Worm (Caenorhabditis elegans): Measurements from ENCODE around the gene C17B7.5.

DNA sequence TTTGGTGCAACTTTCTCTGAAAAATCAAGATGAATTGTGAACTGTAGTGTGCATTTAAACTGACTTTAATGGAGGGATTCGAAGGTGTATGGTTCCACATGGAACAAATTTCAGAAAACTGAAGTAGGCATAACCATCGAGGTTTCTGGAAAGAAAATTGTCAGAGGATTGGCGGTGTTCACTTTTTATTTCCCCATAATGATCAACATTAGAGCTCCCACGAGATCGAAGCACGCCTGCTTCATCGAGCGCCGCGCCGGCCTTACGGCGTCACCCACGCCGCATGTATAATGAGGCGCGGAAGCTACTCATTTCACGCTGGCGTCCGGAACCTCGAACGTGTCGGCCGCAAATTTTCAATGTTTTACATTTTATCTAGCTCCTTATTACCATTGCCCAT lies 45.3 kb upstream of the C17B7.5 start:
- TF ChIP-seq pax-3 (tag; optimal IDR thresholded peaks at IDR 0.05) = no peak
- TF ChIP-seq fos-1 (tag; optimal IDR thresholded peaks at IDR 0.05) = no peak
- TF ChIP-seq lin-13 (GFP tag; optimal IDR thresholded peaks at IDR 0.05) = no peak
- TF ChIP-seq elt-3 (tag; optimal IDR thresholded peaks at IDR 0.05) = no peak
- no peak for TF ChIP-seq ztf-4 (tag; optimal IDR thresholded peaks at IDR 0.05)
- no peak for TF ChIP-seq nhr-11 (tag; optimal IDR thresholded peaks at IDR 0.05)
- TF ChIP-seq unc-86 (tag; optimal IDR thresholded peaks at IDR 0.05) = no peak
- no peak for TF ChIP-seq zag-1 (tag; optimal IDR thresholded peaks at IDR 0.05)
- TF ChIP-seq unc-130 (tag; optimal IDR thresholded peaks at IDR 0.05) = no peak
- TF ChIP-seq mep-1 (tag; optimal IDR thresholded peaks at IDR 0.05) = no peak
- no peak for TF ChIP-seq mdl-1 (tag; optimal IDR thresholded peaks at IDR 0.05)
- no peak for TF ChIP-seq aly-2 (tag; optimal IDR thresholded peaks at IDR 0.05)
- no peak for TF ChIP-seq fkh-10 (GFP tag; optimal IDR thresholded peaks at IDR 0.05)
- no peak for TF ChIP-seq nhr-237 (tag; optimal IDR thresholded peaks at IDR 0.05)
